Worm (Caenorhabditis elegans) whole organism, mixed stage, embryonic: ENCODE measurements around the gene F49C12.11.

Experiments used
- M03D4.4 ChIP-seq: sonication (generic microtip); optimal IDR thresholded peaks from 2 replicates; lab custom pipeline; 2017; ENCODE audit warnings: mild to moderate bottlenecking, missing genetic modification characterization, missing compliant biosample characterization
- bed-3 ChIP-seq: fragments of 200-800 bp; sonication (Bioruptor generic); optimal IDR thresholded peaks from 3 replicates; lab custom pipeline; 2018; ENCODE audit warnings: mild to moderate bottlenecking, missing genetic modification characterization, moderate library complexity, missing compliant biosample characterization
- blmp-1 ChIP-seq: fragments of 150-350 bp; optimal IDR thresholded peaks from 2 replicates; lab custom pipeline; 2014; ENCODE audit warnings: missing biosample characterization, missing genetic modification characterization
- ceh-39 ChIP-seq: fragments of 150-350 bp; optimal IDR thresholded peaks from 2 replicates; lab custom pipeline; 2014; ENCODE audit warnings: missing biosample characterization, missing genetic modification characterization
- ceh-43 ChIP-seq: fragments of 200-800 bp; sonication (Bioruptor generic); optimal IDR thresholded peaks from 2 replicates; lab custom pipeline; 2018; ENCODE audit warnings: mild to moderate bottlenecking, missing genetic modification characterization, moderate library complexity, missing compliant biosample characterization
- ceh-83 ChIP-seq: fragments of 200-800 bp; sonication (Bioruptor generic); optimal IDR thresholded peaks from 2 replicates; lab custom pipeline; 2018; ENCODE audit warnings: mild to moderate bottlenecking, missing genetic modification characterization, missing compliant biosample characterization
- cnd-1 ChIP-seq: fragments of 200-800 bp; sonication (Bioruptor generic); optimal IDR thresholded peaks from 2 replicates; lab custom pipeline; 2018; ENCODE audit warnings: mild to moderate bottlenecking, missing genetic modification characterization, missing compliant biosample characterization
- elt-1 ChIP-seq: sonication (generic microtip); optimal IDR thresholded peaks from 2 replicates; lab custom pipeline; 2017; ENCODE audit warnings: missing genetic modification characterization, mild to moderate bottlenecking, missing compliant biosample characterization, antibody characterized with exemption, moderate library complexity, borderline replicate concordance; ENCODE audit not compliant: insufficient read depth
- elt-3 ChIP-seq: fragments of 150-350 bp; optimal IDR thresholded peaks from 2 replicates; lab custom pipeline; 2014; ENCODE audit warnings: missing biosample characterization, missing genetic modification characterization
- flh-1 ChIP-seq: fragments of 200-800 bp; sonication (Bioruptor generic); optimal IDR thresholded peaks from 2 replicates; lab custom pipeline; 2018; ENCODE audit warnings: mild to moderate bottlenecking, missing genetic modification characterization, moderate library complexity, missing compliant biosample characterization
- ham-2 ChIP-seq: fragments of 200-800 bp; sonication (Bioruptor generic); optimal IDR thresholded peaks from 2 replicates; lab custom pipeline; 2018; ENCODE audit warnings: mild to moderate bottlenecking, missing genetic modification characterization, missing compliant biosample characterization
- lin-13 ChIP-seq: fragments of 150-350 bp; optimal IDR thresholded peaks from 2 replicates; lab custom pipeline; 2014; ENCODE audit warnings: missing biosample characterization, missing genetic modification characterization
- lin-32 ChIP-seq: fragments of 200-800 bp; sonication (Bioruptor generic); optimal IDR thresholded peaks from 2 replicates; lab custom pipeline; 2018; ENCODE audit warnings: mild to moderate bottlenecking, missing genetic modification characterization, missing compliant biosample characterization
- lsy-2 ChIP-seq: fragments of 150-350 bp; optimal IDR thresholded peaks from 2 replicates; lab custom pipeline; 2014; ENCODE audit warnings: missing biosample characterization, missing genetic modification characterization
- mab-5 ChIP-seq: fragments of 150-350 bp; optimal IDR thresholded peaks from 2 replicates; lab custom pipeline; 2014; ENCODE audit warnings: missing biosample characterization, missing genetic modification characterization
- mep-1 ChIP-seq: fragments of 150-350 bp; optimal IDR thresholded peaks from 2 replicates; lab custom pipeline; 2017; ENCODE audit warnings: missing biosample characterization, missing genetic modification reagents, missing genetic modification characterization, inconsistent platforms
- nhr-2 ChIP-seq: fragments of 150-350 bp; optimal IDR thresholded peaks from 2 replicates; lab custom pipeline; 2014; ENCODE audit warnings: missing biosample characterization, missing genetic modification characterization
- nhr-237 ChIP-seq: fragments of 150-350 bp; optimal IDR thresholded peaks from 2 replicates; lab custom pipeline; 2014; ENCODE audit warnings: missing biosample characterization, missing genetic modification characterization
- nhr-28 ChIP-seq: fragments of 150-350 bp; optimal IDR thresholded peaks from 2 replicates; lab custom pipeline; 2014; ENCODE audit warnings: missing biosample characterization, missing genetic modification characterization
- nhr-76 ChIP-seq: sonication (generic microtip); optimal IDR thresholded peaks from 2 replicates; lab custom pipeline; 2017; ENCODE audit warnings: missing biosample characterization, missing genetic modification characterization
- pha-4 ChIP-seq: fragments of 150-350 bp; optimal IDR thresholded peaks from 2 replicates; lab custom pipeline; 2018; ENCODE audit warnings: missing biosample characterization, missing genetic modification reagents, missing genetic modification characterization
- sem-2 ChIP-seq: fragments of 200-800 bp; sonication (Bioruptor generic); optimal IDR thresholded peaks from 2 replicates; lab custom pipeline; 2018; ENCODE audit warnings: mild to moderate bottlenecking, missing genetic modification characterization, missing compliant biosample characterization
- snpc-4 ChIP-seq: fragments of 150-350 bp; optimal IDR thresholded peaks from 2 replicates; lab custom pipeline; 2014; ENCODE audit warnings: missing biosample characterization, missing genetic modification characterization
- sptf-1 ChIP-seq: sonication (generic microtip); optimal IDR thresholded peaks from 2 replicates; lab custom pipeline; 2017; ENCODE audit warnings: mild to moderate bottlenecking, missing genetic modification characterization, moderate library complexity, missing compliant biosample characterization
- tbx-8 ChIP-seq: fragments of 200-800 bp; sonication (Bioruptor generic); optimal IDR thresholded peaks from 2 replicates; lab custom pipeline; 2018; ENCODE audit warnings: mild to moderate bottlenecking, missing genetic modification characterization, moderate library complexity, missing compliant biosample characterization
- unc-120 ChIP-seq: sonication (generic microtip); optimal IDR thresholded peaks from 2 replicates; lab custom pipeline; 2017; ENCODE audit warnings: missing genetic modification characterization, missing compliant biosample characterization; ENCODE audit not compliant: poor library complexity, severe bottlenecking
- unc-39 ChIP-seq: fragments of 150-350 bp; optimal IDR thresholded peaks from 2 replicates; lab custom pipeline; 2014; ENCODE audit warnings: missing biosample characterization, missing genetic modification characterization
- unc-62 ChIP-seq: fragments of 150-350 bp; optimal IDR thresholded peaks from 2 replicates; lab custom pipeline; 2014; ENCODE audit warnings: missing biosample characterization, missing genetic modification reagents, missing genetic modification characterization
- zip-8 ChIP-seq: fragments of 150-350 bp; optimal IDR thresholded peaks from 2 replicates; lab custom pipeline; 2014; ENCODE audit warnings: missing biosample characterization, missing genetic modification characterization
- ztf-11 ChIP-seq: fragments of 150-350 bp; optimal IDR thresholded peaks from 2 replicates; lab custom pipeline; 2014; ENCODE audit warnings: missing biosample characterization, missing genetic modification characterization

Gene F49C12.11

DNA sequence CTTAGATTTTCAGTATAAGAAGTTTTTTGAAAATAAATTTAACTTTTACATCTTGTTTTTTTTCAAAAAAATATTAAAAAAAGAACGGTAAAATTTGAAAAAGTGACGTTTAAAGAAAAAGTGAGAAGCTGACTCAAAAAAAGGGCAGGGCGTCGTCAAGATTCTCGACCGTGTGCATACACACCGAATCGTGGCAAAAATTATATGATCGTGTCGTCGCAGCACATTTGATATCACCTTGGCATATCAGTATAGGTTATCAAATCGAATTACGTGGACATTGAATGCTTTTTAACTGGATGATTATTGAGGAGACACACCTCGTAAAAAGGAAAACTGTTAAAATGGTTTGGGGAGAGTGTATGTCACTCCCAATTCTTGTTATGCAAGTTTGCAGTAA lies 13.8 kb downstream of the F49C12.11 start:
- no peak for TF ChIP-seq ztf-11 (tag; lab: Kevin White, UChicago)
- no peak for TF ChIP-seq pha-4 (tag; lab: Kevin White, UChicago)
- TF ChIP-seq tbx-8 (GFP tag; lab: Kevin White, UChicago) = no peak
- TF ChIP-seq nhr-2 (tag; lab: Kevin White, UChicago) = no peak
- TF ChIP-seq ceh-39 = no peak
- no peak for TF ChIP-seq unc-120 (tag; lab: Kevin White, UChicago)
- no peak for TF ChIP-seq sem-2 (GFP tag; lab: Kevin White, UChicago)
- no peak for TF ChIP-seq ham-2 (GFP tag; lab: Kevin White, UChicago)
- no peak for TF ChIP-seq zip-8 (tag; lab: Kevin White, UChicago)
- no peak for TF ChIP-seq sptf-1 (tag; lab: Kevin White, UChicago)
- TF ChIP-seq mab-5 (tag; lab: Kevin White, UChicago) = no peak
- TF ChIP-seq unc-62 = no peak
- no peak for TF ChIP-seq M03D4.4 (tag; lab: Kevin White, UChicago)
- TF ChIP-seq unc-39 (tag; lab: Kevin White, UChicago) = no peak
- TF ChIP-seq nhr-76 (tag; lab: Kevin White, UChicago) = no peak
- no peak for TF ChIP-seq lin-13 (tag; lab: Kevin White, UChicago)
- TF ChIP-seq, all 35 proteins: peak for 0

DNA sequence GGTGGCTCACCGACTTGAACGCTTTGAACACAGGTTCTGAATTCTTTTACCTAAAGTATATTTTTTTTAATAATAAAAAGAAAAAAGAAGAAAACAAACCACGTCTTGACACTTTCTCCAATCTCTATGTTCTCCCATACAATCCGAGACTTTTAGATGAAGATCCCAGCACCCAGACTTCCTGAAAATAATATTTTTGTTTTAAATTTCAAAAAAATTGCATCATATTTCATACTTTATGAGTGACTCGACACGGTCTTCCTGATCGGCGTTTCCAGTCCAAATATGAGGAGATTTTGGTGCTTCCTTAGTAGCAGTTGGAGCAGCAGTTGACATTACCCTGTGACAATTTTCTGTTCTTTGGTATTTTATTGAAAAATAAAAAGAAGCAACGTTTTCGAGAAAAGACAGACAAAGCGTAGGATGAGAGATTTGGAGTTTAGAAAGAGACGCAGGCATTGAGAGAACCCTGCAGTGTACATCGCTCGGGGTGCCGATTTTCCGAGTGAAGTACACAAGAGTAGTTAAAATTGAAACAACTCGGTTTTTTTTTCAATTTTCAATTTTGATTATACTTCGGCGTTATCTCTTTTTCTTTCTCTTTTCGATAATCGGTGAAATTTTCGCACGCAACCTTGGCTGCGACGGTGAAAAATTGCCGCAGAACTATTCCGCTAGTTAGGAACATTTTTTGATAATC lies 16.5 kb downstream of the F49C12.11 start, which contains the start of the genes coa-4 and T20D3.14:
Gene coa-4, minus strand, starts transcription at position 51 of the 700 bp plus-strand sequence.
Gene T20D3.14, minus strand, starts transcription at position 358 of the 700 bp plus-strand sequence.
- no peak for TF ChIP-seq nhr-76 (tag; lab: Kevin White, UChicago)
- no peak for TF ChIP-seq pha-4 (tag; lab: Kevin White, UChicago)
- no peak for TF ChIP-seq mep-1 (tag; lab: Kevin White, UChicago)
- no peak for TF ChIP-seq ztf-11 (tag; lab: Kevin White, UChicago)
- TF ChIP-seq ceh-43 = no peak
- TF ChIP-seq nhr-237 (tag; lab: Kevin White, UChicago) = no peak
- TF ChIP-seq ceh-39 = no peak
- no peak for TF ChIP-seq unc-62
- no peak for TF ChIP-seq elt-1 (tag; lab: Kevin White, UChicago)
- no peak for TF ChIP-seq mab-5 (tag; lab: Kevin White, UChicago)
- TF ChIP-seq nhr-28 (tag; lab: Kevin White, UChicago) = no peak
- no peak for TF ChIP-seq ceh-83 (GFP tag; lab: Kevin White, UChicago)
- TF ChIP-seq cnd-1 (tag; lab: Kevin White, UChicago) = no peak
- TF ChIP-seq flh-1 (GFP tag; lab: Kevin White, UChicago) = no peak
- no peak for TF ChIP-seq lin-32 (GFP tag; lab: Kevin White, UChicago)
- TF ChIP-seq bed-3 (GFP tag; lab: Kevin White, UChicago) = no peak

DNA sequence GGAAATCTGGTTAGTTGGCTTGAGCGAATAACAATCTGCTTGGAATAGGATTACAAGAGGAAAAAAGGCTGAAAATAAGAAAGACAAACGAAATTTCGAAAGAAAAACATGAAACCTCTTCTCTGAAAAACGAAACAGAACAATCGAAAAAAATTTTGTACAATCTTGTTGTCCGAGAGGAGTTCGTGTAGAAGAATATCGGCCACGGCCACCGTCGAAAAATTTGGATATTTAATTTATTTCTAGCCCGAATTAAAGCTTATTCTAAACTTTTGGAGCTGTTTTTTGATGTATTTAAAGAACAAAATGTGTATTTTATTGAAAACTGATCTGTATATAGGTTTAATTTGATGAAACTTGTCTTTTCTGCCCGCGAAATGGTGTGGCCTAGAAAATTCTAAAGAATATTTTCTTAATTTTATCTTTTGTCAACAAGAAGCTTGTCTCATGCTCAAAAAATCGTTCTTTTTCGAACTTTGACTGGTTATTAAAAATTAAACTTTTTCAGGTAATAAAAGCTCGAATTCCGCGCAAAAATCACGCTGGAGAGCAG lies 17.4 kb downstream of the F49C12.11 start, which contains the start of gene T20D3.5:
Gene T20D3.5, plus strand, starts transcription at position 503 of the 553 bp plus-strand sequence.
- TF ChIP-seq snpc-4 (tag; lab: Kevin White, UChicago) (no peak), ceh-43 (no peak), unc-39 (tag; lab: Kevin White, UChicago) (no peak)

DNA sequence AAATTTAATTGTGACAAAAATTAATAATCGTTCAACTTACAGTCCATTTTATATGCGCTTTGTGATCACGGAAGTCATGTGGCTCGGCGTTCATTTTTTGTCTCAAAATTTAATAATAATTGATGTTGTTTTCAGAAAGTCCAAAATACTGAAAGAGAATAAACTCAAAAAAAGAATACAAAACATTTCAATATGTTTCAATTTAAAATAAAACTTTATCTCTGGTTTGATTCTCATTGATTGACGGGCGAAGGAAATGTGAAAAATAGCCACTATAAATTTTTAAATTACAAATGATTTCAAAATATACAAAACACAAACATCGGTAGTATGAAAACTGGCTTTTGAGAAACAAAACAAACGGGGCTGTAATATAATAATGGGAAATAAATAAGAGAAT lies 20.0 kb downstream of the F49C12.11 start, which contains the start of gene T20D3.6:
Gene T20D3.6, minus strand, starts transcription at position 101 of the 400 bp plus-strand sequence.
- no peak for TF ChIP-seq ceh-39
- TF ChIP-seq lsy-2 (tag; lab: Kevin White, UChicago) = no peak
- TF ChIP-seq elt-1 (tag; lab: Kevin White, UChicago) = no peak
- no peak for TF ChIP-seq unc-62
- TF ChIP-seq blmp-1 (tag; lab: Kevin White, UChicago) = no peak
- no peak for TF ChIP-seq tbx-8 (GFP tag; lab: Kevin White, UChicago)
- no peak for TF ChIP-seq sptf-1 (tag; lab: Kevin White, UChicago)
- TF ChIP-seq elt-3 (tag; lab: Kevin White, UChicago) = no peak
- no peak for TF ChIP-seq nhr-76 (tag; lab: Kevin White, UChicago)
- no peak for TF ChIP-seq cnd-1 (tag; lab: Kevin White, UChicago)
